Fruit fly (Drosophila melanogaster) S2 (cell line): ENCODE data around the gene dpr16.

Experiments
- CG8478 ChIP-seq: fragments of >200 bp; optimal IDR thresholded peaks from 2 replicates; lab custom pipeline; 2018
- CTCF ChIP-seq, 2 experiments: fragments of >200 bp; optimal IDR thresholded peaks; 2 replicates each; lab custom pipeline; 2018

- no peak for TF ChIP-seq CG8478 (lab: Kevin White, UChicago)
- TF ChIP-seq CTCF (optimal IDR thresholded peaks at IDR 0.05; lab: Kevin White, UChicago): no peak
Measured at dm6 chr3R:5109078-5109477, 41.6 kb upstream of the dpr16 start, which contains the start of gene CG43131.
